Worm (Caenorhabditis elegans): ENCODE results near the gene nfyb-1.

DNA sequence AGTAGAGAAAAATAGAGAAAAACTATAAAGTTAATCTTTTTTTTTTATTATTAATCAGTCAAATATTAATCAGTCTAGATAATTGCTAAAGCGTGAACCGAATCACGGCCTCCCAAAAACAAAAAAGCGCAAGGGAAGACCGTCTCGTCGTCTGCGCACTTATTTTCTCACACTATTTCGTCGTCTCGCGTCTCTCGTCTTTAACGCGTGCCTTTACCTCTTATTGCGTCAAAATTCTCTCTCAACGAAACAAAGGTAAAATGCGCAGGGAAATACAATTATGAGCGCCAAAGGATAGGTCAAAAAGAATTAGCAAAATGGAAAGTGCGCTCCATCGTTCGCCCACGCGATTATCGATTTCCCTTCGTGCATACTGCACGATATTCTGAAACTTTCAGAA is 38.9 kb upstream of the nfyb-1 start:
- TF ChIP-seq unc-86 (tag; optimal IDR thresholded peaks at IDR 0.05) (peak; percentile 64), nhr-237 (tag; optimal IDR thresholded peaks at IDR 0.05) (no peak), zag-1 (tag; optimal IDR thresholded peaks at IDR 0.05) (no peak), nhr-11 (tag; optimal IDR thresholded peaks at IDR 0.05) (peak; percentile 44), fkh-4 (tag; optimal IDR thresholded peaks at IDR 0.05; ENCODE audit: borderline replicate concordance) (no peak)

All from whole organism, L1 larva.